Worm (Caenorhabditis elegans): ENCODE data around the gene ceh-27.

ce11 chrV:11664875-11665384 is at the start of gene ceh-27:
- TF ChIP-seq him-1 (tag; optimal IDR thresholded peaks at IDR 0.05) (no peak), W03F9.2 (tag; optimal IDR thresholded peaks at IDR 0.05) (no peak)

Data from whole organism, L4/young adult.